Worm (Caenorhabditis elegans) whole organism, L1 larva: Measurements from ENCODE around the gene F08H9.3.

ENCODE experiments used
- C04F5.9 ChIP-seq: sonication (generic microtip); optimal IDR thresholded peaks from 2 replicates; lab custom pipeline; 2016; ENCODE audit warnings: missing genetic modification characterization, missing compliant biosample characterization
- C16A3.4 ChIP-seq: fragments of 150-350 bp; optimal IDR thresholded peaks from 2 replicates; lab custom pipeline; 2014; ENCODE audit warnings: missing biosample characterization, missing genetic modification characterization
- aly-2 ChIP-seq: fragments of 150-350 bp; optimal IDR thresholded peaks from 2 replicates; lab custom pipeline; 2014; ENCODE audit warnings: missing biosample characterization, missing genetic modification characterization
- blmp-1 ChIP-seq: fragments of 150-350 bp; optimal IDR thresholded peaks from 2 replicates; lab custom pipeline; 2014; ENCODE audit warnings: missing biosample characterization, missing genetic modification characterization
- ceh-63 ChIP-seq: fragments of 200-800 bp; sonication (Bioruptor generic); optimal IDR thresholded peaks from 2 replicates; lab custom pipeline; 2018; ENCODE audit warnings: mild to moderate bottlenecking, missing genetic modification characterization, missing compliant biosample characterization
- ceh-8 ChIP-seq: fragments of 200-800 bp; sonication (Bioruptor generic); optimal IDR thresholded peaks from 2 replicates; lab custom pipeline; 2018; ENCODE audit warnings: mild to moderate bottlenecking, missing genetic modification characterization, moderate library complexity, missing compliant biosample characterization
- ceh-82 ChIP-seq, 3 experiments: fragments of 150-350 bp in 1 of 3; sonication (generic microtip) in 2 of 3; optimal IDR thresholded peaks; 2 replicates each; lab custom pipeline; 2014 to 2017; ENCODE audit warnings: missing biosample characterization in 3 of 3, missing genetic modification characterization in 3 of 3
- ceh-90 ChIP-seq: sonication (generic microtip); optimal IDR thresholded peaks from 2 replicates; lab custom pipeline; 2016; ENCODE audit warnings: missing genetic modification characterization, missing compliant biosample characterization
- ces-1 ChIP-seq: fragments of 150-350 bp; optimal IDR thresholded peaks from 2 replicates; lab custom pipeline; 2014; ENCODE audit warnings: missing biosample characterization, missing genetic modification reagents, missing genetic modification characterization
- efl-1 ChIP-seq, 4 experiments: fragments of 150-350 bp; optimal IDR thresholded peaks in 3 of 4; peaks in 1 of 4; 1 replicate in 1 of 4; 2 replicates in 3 of 4; lab custom pipeline; 2014; ENCODE audit warnings: missing biosample characterization in 2 of 4, missing genetic modification characterization in 2 of 4, missing genetic modification reagents in 2 of 4
- efl-3 ChIP-seq: fragments of 200-800 bp; sonication (Bioruptor generic); optimal IDR thresholded peaks from 2 replicates; lab custom pipeline; 2018; ENCODE audit warnings: mild to moderate bottlenecking, missing genetic modification characterization, missing compliant biosample characterization
- egl-27 ChIP-seq, 2 experiments: fragments of 150-350 bp in 1 of 2; sonication (generic microtip); optimal IDR thresholded peaks; 3 replicates each; lab custom pipeline; 2017 to 2018; ENCODE audit warnings: missing biosample characterization in 2 of 2, missing genetic modification characterization in 2 of 2, missing genetic modification reagents in 2 of 2
- elt-2 ChIP-seq: sonication (generic microtip); optimal IDR thresholded peaks from 2 replicates; lab custom pipeline; 2016; ENCODE audit warnings: missing genetic modification characterization, mild to moderate bottlenecking, inconsistent platforms, missing compliant biosample characterization, missing genetic modification reagents
- elt-3 ChIP-seq, 6 experiments: fragments of 150-350 bp in 1 of 6; sonication (generic microtip); optimal IDR thresholded peaks; 2 replicates each; lab custom pipeline; 2017 to 2018; ENCODE audit warnings: missing biosample characterization in 6 of 6, missing genetic modification characterization in 6 of 6, inconsistent platforms in 1 of 6
- fkh-10 ChIP-seq: sonication (generic microtip); optimal IDR thresholded peaks from 2 replicates; lab custom pipeline; 2017; ENCODE audit warnings: missing biosample characterization, missing genetic modification reagents, missing genetic modification characterization
- hlh-17 ChIP-seq: fragments of 200-800 bp; sonication (Bioruptor generic); optimal IDR thresholded peaks from 2 replicates; lab custom pipeline; 2018; ENCODE audit warnings: missing genetic modification characterization, mild to moderate bottlenecking, missing compliant biosample characterization, moderate library complexity, borderline replicate concordance
- hpl-2 ChIP-seq: fragments of 150-350 bp; optimal IDR thresholded peaks from 2 replicates; lab custom pipeline; 2014; ENCODE audit warnings: missing biosample characterization, missing genetic modification reagents, missing genetic modification characterization
- irx-1 ChIP-seq: sonication (generic microtip); optimal IDR thresholded peaks from 2 replicates; lab custom pipeline; 2016; ENCODE audit warnings: missing genetic modification characterization, missing compliant biosample characterization
- lin-14 ChIP-seq: fragments of 200-800 bp; sonication (Bioruptor generic); optimal IDR thresholded peaks from 2 replicates; lab custom pipeline; 2018; ENCODE audit warnings: mild to moderate bottlenecking, missing genetic modification characterization, moderate library complexity, missing compliant biosample characterization
- lin-15B ChIP-seq: fragments of 150-350 bp; sonication (generic microtip); optimal IDR thresholded peaks from 3 replicates; lab custom pipeline; 2014; ENCODE audit warnings: missing biosample characterization, missing genetic modification characterization
- lin-35 ChIP-seq, 2 experiments: fragments of 150-350 bp; optimal IDR thresholded peaks; 2 replicates each; lab custom pipeline; 2014; ENCODE audit warnings: missing biosample characterization in 2 of 2, missing genetic modification characterization in 2 of 2, missing genetic modification reagents in 2 of 2
- lin-39 ChIP-seq: fragments of 150-350 bp; optimal IDR thresholded peaks from 2 replicates; lab custom pipeline; 2014; ENCODE audit warnings: missing biosample characterization, missing genetic modification reagents, missing genetic modification characterization
- lsy-2 ChIP-seq, 2 experiments: fragments of 150-350 bp; optimal IDR thresholded peaks; 2 replicates each; lab custom pipeline; 2014; ENCODE audit warnings: missing biosample characterization in 2 of 2, missing genetic modification characterization in 2 of 2
- nhr-12 ChIP-seq: sonication (generic microtip); optimal IDR thresholded peaks from 2 replicates; lab custom pipeline; 2017; ENCODE audit warnings: missing biosample characterization, missing genetic modification characterization
- nhr-19 ChIP-seq: fragments of 200-800 bp; sonication (Bioruptor generic); conservative IDR thresholded peaks from 2 replicates; pipeline ENCODE4 v1.3.6; 2022; ENCODE audit warnings: missing genetic modification characterization, missing compliant biosample characterization
- nhr-20 ChIP-seq: sonication (generic microtip); optimal IDR thresholded peaks from 2 replicates; lab custom pipeline; 2016; ENCODE audit warnings: mild to moderate bottlenecking, missing genetic modification characterization, missing compliant biosample characterization
- nhr-237 ChIP-seq: fragments of 150-350 bp; optimal IDR thresholded peaks from 2 replicates; lab custom pipeline; 2014; ENCODE audit warnings: missing biosample characterization, missing genetic modification characterization
- nhr-28 ChIP-seq: fragments of 150-350 bp; optimal IDR thresholded peaks from 2 replicates; lab custom pipeline; 2014; ENCODE audit warnings: missing biosample characterization, missing genetic modification characterization
- nhr-71 ChIP-seq: sonication (generic microtip); optimal IDR thresholded peaks from 2 replicates; lab custom pipeline; 2016; ENCODE audit warnings: mild to moderate bottlenecking, missing genetic modification characterization, moderate library complexity, missing compliant biosample characterization
- nhr-76 ChIP-seq: sonication (generic microtip); optimal IDR thresholded peaks from 2 replicates; lab custom pipeline; 2017; ENCODE audit warnings: missing biosample characterization, missing genetic modification characterization
- nhr-84 ChIP-seq: sonication (generic microtip); optimal IDR thresholded peaks from 2 replicates; lab custom pipeline; 2017; ENCODE audit warnings: missing biosample characterization, missing genetic modification characterization
- nhr-85 ChIP-seq: sonication (generic microtip); peaks from one replicate; lab custom pipeline; 2016; ENCODE audit warnings: missing genetic modification characterization, inconsistent platforms, missing compliant biosample characterization
- pag-3 ChIP-seq: sonication (generic microtip); optimal IDR thresholded peaks from 2 replicates; lab custom pipeline; 2017; ENCODE audit warnings: missing genetic modification characterization, mild to moderate bottlenecking, missing compliant biosample characterization, antibody characterized with exemption, borderline replicate concordance; ENCODE audit not compliant: insufficient read depth
- pax-3 ChIP-seq: fragments of 200-800 bp; sonication (Bioruptor generic); optimal IDR thresholded peaks from 2 replicates; lab custom pipeline; 2018; ENCODE audit warnings: mild to moderate bottlenecking, missing genetic modification characterization, moderate library complexity, missing compliant biosample characterization
- pqm-1 ChIP-seq: sonication (generic microtip); optimal IDR thresholded peaks from 3 replicates; lab custom pipeline; 2017; ENCODE audit warnings: missing biosample characterization, missing genetic modification characterization
- rnt-1 ChIP-seq: sonication (generic microtip); optimal IDR thresholded peaks from 2 replicates; lab custom pipeline; 2016; ENCODE audit warnings: mild to moderate bottlenecking, missing genetic modification characterization, moderate library complexity, missing compliant biosample characterization
- skn-1 ChIP-seq: fragments of 150-350 bp; optimal IDR thresholded peaks from 2 replicates; lab custom pipeline; 2014; ENCODE audit warnings: missing biosample characterization, missing genetic modification characterization
- snu-23 ChIP-seq: sonication (generic microtip); optimal IDR thresholded peaks from 2 replicates; lab custom pipeline; 2016; ENCODE audit warnings: missing genetic modification characterization, missing compliant biosample characterization
- tlp-1 ChIP-seq: fragments of 150-350 bp; optimal IDR thresholded peaks from 2 replicates; lab custom pipeline; 2014; ENCODE audit warnings: missing biosample characterization, missing genetic modification characterization
- unc-62 ChIP-seq: fragments of 150-350 bp; optimal IDR thresholded peaks from 2 replicates; lab custom pipeline; 2014; ENCODE audit warnings: missing biosample characterization, missing genetic modification reagents, missing genetic modification characterization
- unc-86 ChIP-seq: sonication (generic microtip); optimal IDR thresholded peaks from 2 replicates; lab custom pipeline; 2016; ENCODE audit warnings: missing genetic modification characterization, missing compliant biosample characterization
- unc-98 ChIP-seq: fragments of 200-800 bp; sonication (Bioruptor generic); IDR thresholded peaks from 2 replicates; pipeline ENCODE4 v1.3.6; 2022; ENCODE audit warnings: missing genetic modification characterization, missing compliant biosample characterization
- vab-15 ChIP-seq: sonication (generic microtip); optimal IDR thresholded peaks from 2 replicates; lab custom pipeline; 2017; ENCODE audit warnings: missing genotype, mild to moderate bottlenecking, missing genetic modification characterization, missing compliant biosample characterization
- xbp-1 ChIP-seq: sonication (generic microtip); optimal IDR thresholded peaks from 2 replicates; lab custom pipeline; 2016; ENCODE audit warnings: missing genetic modification characterization, missing compliant biosample characterization
- zip-4 ChIP-seq: fragments of 200-800 bp; sonication (Bioruptor generic); optimal IDR thresholded peaks from 2 replicates; lab custom pipeline; 2018; ENCODE audit warnings: mild to moderate bottlenecking, missing genetic modification characterization, moderate library complexity, missing compliant biosample characterization
- ztf-11 ChIP-seq, 2 experiments: sonication (generic microtip); optimal IDR thresholded peaks; 2 replicates each; lab custom pipeline; 2016 to 2017; ENCODE audit warnings: missing genetic modification characterization in 2 of 2, missing biosample characterization in 1 of 2, missing compliant biosample characterization in 1 of 2

The F08H9.3 gene

ce11 chrV:14506713-14507675 is 43.9 kb upstream of the F08H9.3 start:
- TF ChIP-seq snu-23 (GFP tag; lab: Kevin White, UChicago) (peak; percentile 18), blmp-1 (peak; percentile 81), irx-1 (tag; lab: Kevin White, UChicago) (peak; percentile 26), lin-14 (GFP tag; lab: Kevin White, UChicago) (peak; percentile 73), unc-62 (no peak), nhr-71 (tag; lab: Kevin White, UChicago) (peak; percentile 27), nhr-20 (tag; lab: Kevin White, UChicago) (peak; percentile 10), ceh-8 (GFP tag; lab: Kevin White, UChicago) (no peak), efl-1 (optimal IDR thresholded peaks at IDR 0.05; lab: Kevin White, UChicago) (no peak), efl-1 (GFP tag; optimal IDR thresholded peaks at IDR 0.05 in 1 of 2; lab: Kevin White, UChicago) (peak in 1 of 2 experiments; percentile 90), nhr-85 (peak; percentile 98), tlp-1 (tag; lab: Kevin White, UChicago) (peak; percentile 89), unc-98 (no peak), C16A3.4 (tag; lab: Kevin White, UChicago) (peak; percentile 18), elt-3 (tag; optimal IDR thresholded peaks at IDR 0.05; lab: Kevin White, UChicago) (peak in 2 of 6 experiments; percentile 37 to 59), lin-39 (tag; lab: Kevin White, UChicago) (peak; percentile 18), rnt-1 (peak; percentile 43), nhr-12 (tag; lab: Kevin White, UChicago) (no peak)
- TF ChIP-seq, all 84 proteins: peak for 13

ce11 chrV:14505745-14506214 is 42.6 kb upstream of the F08H9.3 start:
- TF ChIP-seq snu-23 (GFP tag; lab: Kevin White, UChicago) (no peak), tlp-1 (tag; lab: Kevin White, UChicago) (peak; percentile 31), nhr-237 (tag; lab: Kevin White, UChicago) (no peak), zip-4 (GFP tag; lab: Kevin White, UChicago) (no peak), ceh-82 (tag; optimal IDR thresholded peaks at IDR 0.05; lab: Kevin White, UChicago) (no peak), nhr-19 (GFP tag; lab: Robert Waterston, UW) (no peak), vab-15 (tag; lab: Kevin White, UChicago) (no peak), aly-2 (tag; lab: Kevin White, UChicago) (no peak), ceh-90 (tag; lab: Kevin White, UChicago) (no peak), fkh-10 (GFP tag; lab: Kevin White, UChicago) (no peak), blmp-1 (peak; percentile 75), nhr-84 (tag; lab: Kevin White, UChicago) (no peak), egl-27 (tag; optimal IDR thresholded peaks at IDR 0.05; lab: Kevin White, UChicago) (no peak), pqm-1 (tag; lab: Kevin White, UChicago) (peak; percentile 80), efl-1 (optimal IDR thresholded peaks at IDR 0.05; lab: Kevin White, UChicago) (no peak), efl-1 (GFP tag; optimal IDR thresholded peaks at IDR 0.05 in 1 of 2; lab: Kevin White, UChicago) (no peak), hlh-17 (GFP tag; lab: Kevin White, UChicago) (no peak), hpl-2 (GFP tag; lab: Kevin White, UChicago) (no peak), C04F5.9 (tag; lab: Kevin White, UChicago) (no peak), skn-1 (tag; lab: Kevin White, UChicago) (no peak), pag-3 (tag; lab: Kevin White, UChicago) (no peak), elt-2 (tag; lab: Kevin White, UChicago) (peak; percentile 83), nhr-85 (peak; percentile 71), elt-3 (tag; optimal IDR thresholded peaks at IDR 0.05; lab: Kevin White, UChicago) (peak in 1 of 6 experiments; percentile 25), ztf-11 (tag; optimal IDR thresholded peaks at IDR 0.05; lab: Kevin White, UChicago) (no peak), lin-14 (GFP tag; lab: Kevin White, UChicago) (peak; percentile 62), lsy-2 (tag; optimal IDR thresholded peaks at IDR 0.05; lab: Kevin White, UChicago) (no peak), lin-15B (no peak), pax-3 (tag; lab: Kevin White, UChicago) (no peak), xbp-1 (tag; lab: Kevin White, UChicago) (no peak), efl-3 (no peak), ceh-63 (GFP tag; lab: Kevin White, UChicago) (no peak), lin-35 (GFP tag; optimal IDR thresholded peaks at IDR 0.05; lab: Kevin White, UChicago) (no peak), nhr-28 (tag; lab: Kevin White, UChicago) (no peak), C16A3.4 (tag; lab: Kevin White, UChicago) (no peak), unc-86 (tag; lab: Kevin White, UChicago) (no peak), ces-1 (no peak), nhr-76 (tag; lab: Kevin White, UChicago) (no peak), rnt-1 (no peak), nhr-71 (tag; lab: Kevin White, UChicago) (no peak)
